Fruit fly (Drosophila melanogaster): ENCODE results near the gene CG10375.

Gene CG10375

dm6 chr3R:23783961-23784360, 16.4 kb downstream of the CG10375 start (continued):
- TF ChIP-seq Ets65A (GFP tag) (peak; percentile 95), Aef1 (GFP tag; IDR thresholded peaks at IDR 0.05) (peak; percentile 30; the same call in 1 of the 3 replicates), CG4424 (GFP tag; optimal IDR thresholded peaks at IDR 0.05) (peak; percentile 82), CG14014 (GFP tag; IDR thresholded peaks at IDR 0.05) (peak; percentile 36; the same call in 1 of the 2 replicates), CG11093 (GFP tag; IDR thresholded peaks at IDR 0.05) (peak; percentile 65; the same call in 2 of the 3 replicates), CG17361 (GFP tag; IDR thresholded peaks at IDR 0.05) (peak; percentile 92), CG2678 (tag; optimal IDR thresholded peaks at IDR 0.05) (peak; percentile 80), ro (GFP tag; IDR thresholded peaks at IDR 0.05) (peak; percentile 32; the same call in 1 of the 2 replicates), Atf-2 (GFP tag; optimal IDR thresholded peaks at IDR 0.05) (peak; percentile 57), CHES-1-like (GFP tag; optimal IDR thresholded peaks at IDR 0.05) (peak; percentile 13), odd (GFP tag; optimal IDR thresholded peaks at IDR 0.05) (peak; percentile 37), salm (tag; optimal IDR thresholded peaks at IDR 0.05) (peak; percentile 55), CG7357 (GFP tag; IDR thresholded peaks at IDR 0.05) (0 out of 3 replicates have a peak, but pooled peaks have one; percentile 40), CG10267 (tag; optimal IDR thresholded peaks at IDR 0.05) (peak; percentile 78), CG17829 (tag; optimal IDR thresholded peaks at IDR 0.05) (peak; percentile 87), CG4820 (GFP tag; optimal IDR thresholded peaks at IDR 0.05) (peak; percentile 81), Med (GFP tag) (peak; percentile 89), CG9215 (GFP tag; IDR thresholded peaks at IDR 0.05) (0 out of 2 replicates have a peak, but pooled peaks have one; percentile 37), CG6813 (GFP tag; optimal IDR thresholded peaks at IDR 0.05) (peak; percentile 59), Bteb2 (GFP tag; optimal IDR thresholded peaks at IDR 0.05) (peak; percentile 18), CG4707 (GFP tag; optimal IDR thresholded peaks at IDR 0.05) (peak; percentile 89), Fer1 (GFP tag; optimal IDR thresholded peaks at IDR 0.05) (peak; percentile 9), mam (GFP tag; optimal IDR thresholded peaks at IDR 0.05) (no peak), abd-A (tag; optimal IDR thresholded peaks at IDR 0.05) (no peak), Atf3 (GFP tag; optimal IDR thresholded peaks at IDR 0.05) (peak; percentile 43), CG10321 (GFP tag; IDR thresholded peaks at IDR 0.05) (no peak), hkb (optimal IDR thresholded peaks at IDR 0.05) (no peak), hkb (GFP tag; IDR thresholded peaks at IDR 0.05) (peak; percentile 77), klu (GFP tag; IDR thresholded peaks at IDR 0.05) (no peak), gsb-n (tag; optimal IDR thresholded peaks at IDR 0.05) (peak; percentile 88), CG12942 (GFP tag; optimal IDR thresholded peaks at IDR 0.05) (peak; percentile 24), ewg (GFP tag; optimal IDR thresholded peaks at IDR 0.05) (peak; percentile 70), CG30403 (GFP tag; optimal IDR thresholded peaks at IDR 0.05) (peak; percentile 70), gt (GFP tag; IDR thresholded peaks at IDR 0.05) (no peak), CG10959 (GFP tag; IDR thresholded peaks at IDR 0.05) (peak; percentile 53; the same call in 1 of the 2 replicates), cato (GFP tag; optimal IDR thresholded peaks at IDR 0.05; ENCODE audit: borderline replicate concordance) (peak; percentile 65), croc (GFP tag; conservative IDR thresholded peaks at IDR 0.05) (peak; percentile 72), CG12391 (tag; optimal IDR thresholded peaks at IDR 0.05) (peak; percentile 81), CG30020 (tag; optimal IDR thresholded peaks at IDR 0.05) (peak; percentile 49), CG3726 (GFP tag; IDR thresholded peaks at IDR 0.05) (peak; percentile 77; the same call in 2 of the 3 replicates), lmd (GFP tag; IDR thresholded peaks at IDR 0.05) (peak; percentile 73), sim (GFP tag; IDR thresholded peaks at IDR 0.05) (peak; percentile 68), vvl (GFP tag; IDR thresholded peaks at IDR 0.05) (peak; percentile 72), gcm (GFP tag; optimal IDR thresholded peaks at IDR 0.05) (peak; percentile 66), jumu (GFP tag; optimal IDR thresholded peaks at IDR 0.05) (peak; percentile 68), jigr1 (GFP tag; IDR thresholded peaks at IDR 0.05) (no peak), CG1647 (GFP tag; optimal IDR thresholded peaks at IDR 0.05) (peak; percentile 48), Opbp (GFP tag; IDR thresholded peaks at IDR 0.05; ENCODE audit: partially characterized antibody) (no peak), CTCF (GFP tag; optimal IDR thresholded peaks at IDR 0.05) (peak; percentile 24), Chrac-16 (GFP tag; optimal IDR thresholded peaks at IDR 0.05) (peak; percentile 76), Myb (GFP tag; optimal IDR thresholded peaks at IDR 0.05) (peak; percentile 9), Mad (GFP tag; optimal IDR thresholded peaks at IDR 0.05) (peak; percentile 43), CG10366 (GFP tag; IDR thresholded peaks at IDR 0.05) (peak; percentile 49)

All from whole organism, embryonic.